Worm (Caenorhabditis elegans): Measurements from ENCODE around the gene gpn-1.

Gene gpn-1

DNA sequence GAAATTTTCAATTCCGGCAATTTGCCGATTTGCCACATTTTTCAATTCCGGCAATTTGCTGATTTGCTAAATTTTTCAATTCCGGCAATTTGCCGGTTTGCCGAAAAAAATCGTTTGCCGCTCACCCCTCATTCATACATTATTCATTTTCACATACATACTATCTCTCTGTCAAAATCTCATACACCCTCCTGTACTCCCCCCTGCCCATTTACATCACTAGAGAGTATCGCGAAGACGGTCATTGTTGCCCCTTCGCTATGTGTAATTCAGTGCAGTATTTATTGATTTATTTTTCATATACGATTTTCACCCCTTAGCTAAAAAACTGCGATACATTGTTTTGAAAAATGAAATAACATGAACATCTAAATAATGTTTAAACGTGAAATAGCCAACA, 54.9 kb downstream of the gpn-1 start (continued):
- TF ChIP-seq lsy-2 (tag; optimal IDR thresholded peaks at IDR 0.05) (peak; percentile 20 to 85), hmg-1.1 (GFP tag; IDR thresholded peaks at IDR 0.05) (peak; percentile 91), F37D6.2 (tag; optimal IDR thresholded peaks at IDR 0.05) (peak; percentile 79), ceh-28 (tag; optimal IDR thresholded peaks at IDR 0.05) (peak; percentile 79), nhr-25 (tag; optimal IDR thresholded peaks at IDR 0.05; ENCODE audit: borderline replicate concordance, insufficient read depth) (peak; percentile 32), T20F7.1 (GFP tag; optimal IDR thresholded peaks at IDR 0.05) (no peak), lim-7 (GFP tag; IDR thresholded peaks at IDR 0.05) (no peak), R02D3.7 (tag; optimal IDR thresholded peaks at IDR 0.05) (no peak), daf-12 (tag; optimal IDR thresholded peaks at IDR 0.05) (no peak), madf-9 (GFP tag; conservative IDR thresholded peaks at IDR 0.05) (no peak), F44E2.7 (GFP tag; IDR thresholded peaks at IDR 0.05) (no peak), jun-1 (tag; optimal IDR thresholded peaks at IDR 0.05) (peak; percentile 89), mdl-1 (tag; optimal IDR thresholded peaks at IDR 0.05) (peak in 1 of 2 experiments; percentile 40), aly-2 (tag; optimal IDR thresholded peaks at IDR 0.05) (no peak), ceh-44 (GFP tag; IDR thresholded peaks at IDR 0.05) (no peak), nhr-28 (tag; optimal IDR thresholded peaks at IDR 0.05) (peak; percentile 80), lir-3 (tag; optimal IDR thresholded peaks at IDR 0.05) (peak; percentile 11), zfp-2 (tag; optimal IDR thresholded peaks at IDR 0.05) (no peak), saeg-2 (GFP tag; IDR thresholded peaks at IDR 0.05) (no peak), php-3 (GFP tag; IDR thresholded peaks at IDR 0.05) (no peak), nhr-10 (tag; optimal IDR thresholded peaks at IDR 0.05) (peak; percentile 41), ceh-82 (tag; optimal IDR thresholded peaks at IDR 0.05) (no peak), snpc-1.2 (GFP tag; IDR thresholded peaks at IDR 0.05) (no peak), dve-1 (tag; optimal IDR thresholded peaks at IDR 0.05; ENCODE audit: insufficient read depth) (peak; percentile 94)

Data from whole organism, L4 larva.